Worm (Caenorhabditis elegans): ENCODE measurements around the gene H23L24.1.
A peak's percentile ranks its signal among the peaks of the same experiment; 100 is the strongest.

The H23L24.1 gene

ce11 chrIV:8737354-8737753, 19.1 kb downstream of the H23L24.1 start:
- peak in 1 of 2 experiments; percentile 17 for TF ChIP-seq lsy-2 (tag; optimal IDR thresholded peaks at IDR 0.05)
- TF ChIP-seq nhr-11 (tag; optimal IDR thresholded peaks at IDR 0.05): no peak
- no peak for TF ChIP-seq nhr-10 (tag; optimal IDR thresholded peaks at IDR 0.05)
- no peak for TF ChIP-seq snpc-4 (tag; optimal IDR thresholded peaks at IDR 0.05)
- TF ChIP-seq C34F6.9 (tag; optimal IDR thresholded peaks at IDR 0.05): peak; percentile 62
- TF ChIP-seq ceh-16 (tag; optimal IDR thresholded peaks at IDR 0.05): no peak

ce11 chrIV:8737787-8738186, 19.5 kb downstream of the H23L24.1 start, which contains the start of gene F21D5.4:
Gene F21D5.4, plus strand, starts transcription at chrIV:8738087.
- TF ChIP-seq ztf-1 (GFP tag; conservative IDR thresholded peaks at IDR 0.05) (no peak), skn-1 (tag; optimal IDR thresholded peaks at IDR 0.05) (no peak), gmeb-1 (tag; optimal IDR thresholded peaks at IDR 0.05) (no peak), ceh-16 (tag; optimal IDR thresholded peaks at IDR 0.05) (no peak), ama-1 (optimal IDR thresholded peaks at IDR 0.05) (no peak), mdl-1 (tag; optimal IDR thresholded peaks at IDR 0.05) (no peak), crh-2 (tag; optimal IDR thresholded peaks at IDR 0.05) (no peak), dmd-4 (tag; optimal IDR thresholded peaks at IDR 0.05) (no peak), ztf-11 (tag; optimal IDR thresholded peaks at IDR 0.05) (no peak)

ce11 chrIV:8739294-8739693, 21.0 kb downstream of the H23L24.1 start, which contains the start of gene F21D5.5:
Gene F21D5.5, minus strand, starts transcription at chrIV:8739394.
- TF ChIP-seq nhr-10 (tag; optimal IDR thresholded peaks at IDR 0.05) (no peak), R02D3.7 (tag; optimal IDR thresholded peaks at IDR 0.05) (no peak), peb-1 (tag; optimal IDR thresholded peaks at IDR 0.05) (no peak), ceh-16 (tag; optimal IDR thresholded peaks at IDR 0.05) (no peak), ZK546.5 (tag; optimal IDR thresholded peaks at IDR 0.05) (no peak), ceh-82 (tag; optimal IDR thresholded peaks at IDR 0.05) (no peak), lin-13 (GFP tag; optimal IDR thresholded peaks at IDR 0.05) (no peak), mab-5 (tag; optimal IDR thresholded peaks at IDR 0.05) (no peak), nhr-237 (tag; optimal IDR thresholded peaks at IDR 0.05) (no peak), nhr-129 (tag; optimal IDR thresholded peaks at IDR 0.05) (no peak), sem-4 (tag; optimal IDR thresholded peaks at IDR 0.05) (no peak), egl-27 (tag; optimal IDR thresholded peaks at IDR 0.05) (no peak)

ce11 chrIV:8739926-8740325, 21.7 kb downstream of the H23L24.1 start, which contains the start of gene mrps-33:
Gene mrps-33, minus strand, starts transcription at chrIV:8740026.
- TF ChIP-seq mdl-1 (tag; optimal IDR thresholded peaks at IDR 0.05) (no peak), nhr-237 (tag; optimal IDR thresholded peaks at IDR 0.05) (no peak), gmeb-1 (tag; optimal IDR thresholded peaks at IDR 0.05) (no peak), unc-55 (GFP tag; optimal IDR thresholded peaks at IDR 0.05) (no peak), unc-62 (GFP tag; optimal IDR thresholded peaks at IDR 0.05) (no peak), lsy-2 (tag; optimal IDR thresholded peaks at IDR 0.05) (no peak), nhr-25 (tag; optimal IDR thresholded peaks at IDR 0.05) (no peak), sem-4 (tag; optimal IDR thresholded peaks at IDR 0.05) (no peak), blmp-1 (tag; optimal IDR thresholded peaks at IDR 0.05; ENCODE audit: insufficient read depth) (no peak), elt-3 (tag; optimal IDR thresholded peaks at IDR 0.05) (no peak), lin-11 (tag; optimal IDR thresholded peaks at IDR 0.05) (no peak), mbf-1 (tag; optimal IDR thresholded peaks at IDR 0.05) (no peak), ZK546.5 (tag; optimal IDR thresholded peaks at IDR 0.05) (no peak), F13H6.1 (tag; optimal IDR thresholded peaks at IDR 0.05) (no peak), snpc-4 (tag; optimal IDR thresholded peaks at IDR 0.05) (no peak), Y55F3AM.14 (GFP tag; optimal IDR thresholded peaks at IDR 0.05) (no peak), sma-9 (GFP tag; optimal IDR thresholded peaks at IDR 0.05) (no peak), sma-9 (tag; optimal IDR thresholded peaks at IDR 0.05) (no peak)

- TF ChIP-seq unc-55 (GFP tag; optimal IDR thresholded peaks at IDR 0.05) (no peak), lin-11 (tag; optimal IDR thresholded peaks at IDR 0.05) (no peak), nhr-10 (tag; optimal IDR thresholded peaks at IDR 0.05) (no peak), blmp-1 (tag; optimal IDR thresholded peaks at IDR 0.05; ENCODE audit: insufficient read depth) (no peak), zag-1 (tag; optimal IDR thresholded peaks at IDR 0.05) (no peak), nhr-21 (tag; optimal IDR thresholded peaks at IDR 0.05) (no peak), peb-1 (tag; optimal IDR thresholded peaks at IDR 0.05) (no peak), nhr-11 (tag; optimal IDR thresholded peaks at IDR 0.05) (no peak), sem-4 (tag; optimal IDR thresholded peaks at IDR 0.05) (no peak)
Observed at ce11 chrIV:8740952-8741438, 22.7 kb downstream of the H23L24.1 start, which contains the start of gene F21D5.6. Gene F21D5.6, minus strand, starts transcription at chrIV:8741388.

Data from whole organism, L2 larva.